Fruit fly (Drosophila melanogaster) S2 (cell line): Measurements from ENCODE around the gene CG16959.

ENCODE experiments used
- CG8478 ChIP-seq: fragments of >200 bp; optimal IDR thresholded peaks from 2 replicates; lab custom pipeline; 2018
- CTCF ChIP-seq, 2 experiments: fragments of >200 bp; optimal IDR thresholded peaks; 2 replicates each; lab custom pipeline; 2018

- TF ChIP-seq CG8478 (lab: Kevin White, UChicago) (no peak), CTCF (optimal IDR thresholded peaks at IDR 0.05; lab: Kevin White, UChicago) (peak in 1 of 2 experiments; percentile 20)
These were observed 18.8 kb upstream of the CG16959 start, which contains the start of the genes CG32147 and Pex3 for dm6 chr3L:15143638-15144600.
